Worm (Caenorhabditis elegans) whole organism, L1 larva: Measurements from ENCODE around the gene sra-8.

Source experiments
- F16B12.6 ChIP-seq: fragments of 150-350 bp; optimal IDR thresholded peaks from 2 replicates; lab custom pipeline; 2014; ENCODE audit warnings: missing biosample characterization, missing genetic modification characterization
- Y116A8C.19 ChIP-seq: sonication (generic microtip); optimal IDR thresholded peaks from 2 replicates; lab custom pipeline; 2016; ENCODE audit warnings: missing compliant biosample characterization, missing genetic modification characterization, borderline replicate concordance
- alr-1 ChIP-seq: fragments of 200-800 bp; sonication (Bioruptor generic); optimal IDR thresholded peaks from 2 replicates; lab custom pipeline; 2018; ENCODE audit warnings: borderline replicate concordance, mild to moderate bottlenecking, missing genetic modification characterization, missing compliant biosample characterization
- ama-1 ChIP-seq: fragments of 150-350 bp; optimal IDR thresholded peaks from 2 replicates; lab custom pipeline; 2014
- dsc-1 ChIP-seq: sonication (generic microtip); optimal IDR thresholded peaks from 2 replicates; lab custom pipeline; 2016; ENCODE audit warnings: mild to moderate bottlenecking, missing genetic modification characterization, missing compliant biosample characterization
- efl-3 ChIP-seq: fragments of 200-800 bp; sonication (Bioruptor generic); optimal IDR thresholded peaks from 2 replicates; lab custom pipeline; 2018; ENCODE audit warnings: mild to moderate bottlenecking, missing genetic modification characterization, missing compliant biosample characterization
- egl-13 ChIP-seq: sonication (generic microtip); optimal IDR thresholded peaks from 2 replicates; lab custom pipeline; 2016; ENCODE audit warnings: missing genotype, missing genetic modification reagents, missing genetic modification characterization, missing compliant biosample characterization
- egl-27 ChIP-seq, 2 experiments: fragments of 150-350 bp in 1 of 2; sonication (generic microtip); optimal IDR thresholded peaks; 3 replicates each; lab custom pipeline; 2017 to 2018; ENCODE audit warnings: missing biosample characterization in 2 of 2, missing genetic modification characterization in 2 of 2, missing genetic modification reagents in 2 of 2
- elt-2 ChIP-seq: sonication (generic microtip); optimal IDR thresholded peaks from 2 replicates; lab custom pipeline; 2016; ENCODE audit warnings: missing genetic modification characterization, mild to moderate bottlenecking, inconsistent platforms, missing compliant biosample characterization, missing genetic modification reagents
- fkh-10 ChIP-seq: sonication (generic microtip); optimal IDR thresholded peaks from 2 replicates; lab custom pipeline; 2017; ENCODE audit warnings: missing biosample characterization, missing genetic modification reagents, missing genetic modification characterization
- fos-1 ChIP-seq: fragments of 150-350 bp; optimal IDR thresholded peaks from 2 replicates; lab custom pipeline; 2014; ENCODE audit warnings: missing biosample characterization, missing genetic modification characterization
- grh-1 ChIP-seq: fragments of 200-800 bp; sonication (Bioruptor generic); IDR thresholded peaks from 2 replicates; pipeline ENCODE4 v1.3.6; 2022; ENCODE audit warnings: missing genetic modification reagents, missing genetic modification characterization, missing compliant biosample characterization
- hlh-17 ChIP-seq: fragments of 200-800 bp; sonication (Bioruptor generic); optimal IDR thresholded peaks from 2 replicates; lab custom pipeline; 2018; ENCODE audit warnings: missing genetic modification characterization, mild to moderate bottlenecking, missing compliant biosample characterization, moderate library complexity, borderline replicate concordance
- jun-1 ChIP-seq: fragments of 150-350 bp; optimal IDR thresholded peaks from 2 replicates; lab custom pipeline; 2014; ENCODE audit warnings: missing biosample characterization, missing genetic modification reagents, missing genetic modification characterization
- lin-13 ChIP-seq: fragments of 150-350 bp; optimal IDR thresholded peaks from 2 replicates; lab custom pipeline; 2014; ENCODE audit warnings: missing biosample characterization, missing genetic modification reagents, missing genetic modification characterization
- lin-14 ChIP-seq: fragments of 200-800 bp; sonication (Bioruptor generic); optimal IDR thresholded peaks from 2 replicates; lab custom pipeline; 2018; ENCODE audit warnings: mild to moderate bottlenecking, missing genetic modification characterization, moderate library complexity, missing compliant biosample characterization
- lin-39 ChIP-seq: fragments of 150-350 bp; optimal IDR thresholded peaks from 2 replicates; lab custom pipeline; 2014; ENCODE audit warnings: missing biosample characterization, missing genetic modification reagents, missing genetic modification characterization
- lir-3 ChIP-seq: sonication (generic microtip); optimal IDR thresholded peaks from 2 replicates; lab custom pipeline; 2016; ENCODE audit warnings: mild to moderate bottlenecking, missing genetic modification characterization, moderate library complexity, missing compliant biosample characterization; ENCODE audit not compliant: poor library complexity
- lsy-2 ChIP-seq, 2 experiments: fragments of 150-350 bp; optimal IDR thresholded peaks; 2 replicates each; lab custom pipeline; 2014; ENCODE audit warnings: missing biosample characterization in 2 of 2, missing genetic modification characterization in 2 of 2
- mab-9 ChIP-seq: fragments of 200-800 bp; sonication (Bioruptor generic); IDR thresholded peaks from 2 replicates; pipeline ENCODE4 v1.3.6; 2022; ENCODE audit warnings: missing genetic modification reagents, missing genetic modification characterization, missing compliant biosample characterization
- mep-1 ChIP-seq: fragments of 150-350 bp; optimal IDR thresholded peaks from 2 replicates; lab custom pipeline; 2014; ENCODE audit warnings: missing biosample characterization, missing genetic modification characterization
- nhr-11 ChIP-seq: fragments of 150-350 bp; optimal IDR thresholded peaks from 2 replicates; lab custom pipeline; 2014; ENCODE audit warnings: missing biosample characterization, missing genetic modification characterization
- nhr-19 ChIP-seq: fragments of 200-800 bp; sonication (Bioruptor generic); conservative IDR thresholded peaks from 2 replicates; pipeline ENCODE4 v1.3.6; 2022; ENCODE audit warnings: missing genetic modification characterization, missing compliant biosample characterization
- nhr-20 ChIP-seq: sonication (generic microtip); optimal IDR thresholded peaks from 2 replicates; lab custom pipeline; 2016; ENCODE audit warnings: mild to moderate bottlenecking, missing genetic modification characterization, missing compliant biosample characterization
- nhr-237 ChIP-seq: fragments of 150-350 bp; optimal IDR thresholded peaks from 2 replicates; lab custom pipeline; 2014; ENCODE audit warnings: missing biosample characterization, missing genetic modification characterization
- nhr-71 ChIP-seq: sonication (generic microtip); optimal IDR thresholded peaks from 2 replicates; lab custom pipeline; 2016; ENCODE audit warnings: mild to moderate bottlenecking, missing genetic modification characterization, moderate library complexity, missing compliant biosample characterization
- nhr-76 ChIP-seq: sonication (generic microtip); optimal IDR thresholded peaks from 2 replicates; lab custom pipeline; 2017; ENCODE audit warnings: missing biosample characterization, missing genetic modification characterization
- nhr-77 ChIP-seq: fragments of 150-350 bp; optimal IDR thresholded peaks from 2 replicates; lab custom pipeline; 2014; ENCODE audit warnings: missing biosample characterization, missing genetic modification characterization
- nhr-85 ChIP-seq: sonication (generic microtip); peaks from one replicate; lab custom pipeline; 2016; ENCODE audit warnings: missing genetic modification characterization, inconsistent platforms, missing compliant biosample characterization
- nhr-90 ChIP-seq: sonication (generic microtip); optimal IDR thresholded peaks from 2 replicates; lab custom pipeline; 2016; ENCODE audit warnings: mild to moderate bottlenecking, missing genetic modification characterization, missing compliant biosample characterization; ENCODE audit not compliant: poor library complexity
- pag-3 ChIP-seq: sonication (generic microtip); optimal IDR thresholded peaks from 2 replicates; lab custom pipeline; 2017; ENCODE audit warnings: missing genetic modification characterization, mild to moderate bottlenecking, missing compliant biosample characterization, antibody characterized with exemption, borderline replicate concordance; ENCODE audit not compliant: insufficient read depth
- pax-3 ChIP-seq: fragments of 200-800 bp; sonication (Bioruptor generic); optimal IDR thresholded peaks from 2 replicates; lab custom pipeline; 2018; ENCODE audit warnings: mild to moderate bottlenecking, missing genetic modification characterization, moderate library complexity, missing compliant biosample characterization
- rnt-1 ChIP-seq: sonication (generic microtip); optimal IDR thresholded peaks from 2 replicates; lab custom pipeline; 2016; ENCODE audit warnings: mild to moderate bottlenecking, missing genetic modification characterization, moderate library complexity, missing compliant biosample characterization
- skn-1 ChIP-seq: fragments of 150-350 bp; optimal IDR thresholded peaks from 2 replicates; lab custom pipeline; 2014; ENCODE audit warnings: missing biosample characterization, missing genetic modification characterization
- snpc-4 ChIP-seq: fragments of 150-350 bp; optimal IDR thresholded peaks from 2 replicates; lab custom pipeline; 2014; ENCODE audit warnings: missing biosample characterization, missing genetic modification characterization
- snu-23 ChIP-seq: sonication (generic microtip); optimal IDR thresholded peaks from 2 replicates; lab custom pipeline; 2016; ENCODE audit warnings: missing genetic modification characterization, missing compliant biosample characterization
- sup-37 ChIP-seq: fragments of 200-800 bp; sonication (Bioruptor generic); optimal IDR thresholded peaks from 2 replicates; lab custom pipeline; 2018; ENCODE audit warnings: mild to moderate bottlenecking, missing genetic modification characterization, missing compliant biosample characterization
- unc-130 ChIP-seq: fragments of 150-350 bp; optimal IDR thresholded peaks from 2 replicates; lab custom pipeline; 2017; ENCODE audit warnings: missing biosample characterization, missing genetic modification characterization, inconsistent platforms
- zag-1 ChIP-seq: fragments of 150-350 bp; optimal IDR thresholded peaks from 2 replicates; lab custom pipeline; 2014; ENCODE audit warnings: missing biosample characterization, missing genetic modification characterization

sra-8 gene

DNA sequence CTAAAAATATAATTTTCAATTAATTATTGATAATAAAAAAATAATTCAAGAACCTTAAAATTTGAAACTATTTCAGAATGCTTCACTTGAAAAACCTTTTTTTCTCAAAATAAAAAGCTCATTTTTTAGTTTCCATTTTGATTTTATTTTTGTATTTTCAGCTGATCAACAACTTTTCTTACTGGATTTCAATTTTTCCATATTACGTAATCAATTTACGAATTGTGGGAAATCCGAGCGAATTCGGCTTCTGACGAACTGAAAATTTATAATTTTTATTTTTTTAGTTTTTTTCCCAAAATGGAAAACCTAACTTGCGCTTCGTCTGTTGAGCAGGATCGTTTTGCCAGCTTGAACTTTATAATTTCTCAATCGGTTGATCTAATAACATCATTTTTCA, at the start of gene sra-8:
sra-8 (plus strand) TSS at position 301 of the 400 bp plus-strand sequence.
- TF ChIP-seq lin-13 (GFP tag; lab: Kevin White, UChicago) (no peak), nhr-11 (no peak), egl-27 (tag; optimal IDR thresholded peaks at IDR 0.05; lab: Kevin White, UChicago) (no peak), snpc-4 (tag; lab: Kevin White, UChicago) (no peak), unc-130 (tag; lab: Kevin White, UChicago) (no peak), pax-3 (tag; lab: Kevin White, UChicago) (no peak), nhr-90 (tag; lab: Kevin White, UChicago) (no peak)

DNA sequence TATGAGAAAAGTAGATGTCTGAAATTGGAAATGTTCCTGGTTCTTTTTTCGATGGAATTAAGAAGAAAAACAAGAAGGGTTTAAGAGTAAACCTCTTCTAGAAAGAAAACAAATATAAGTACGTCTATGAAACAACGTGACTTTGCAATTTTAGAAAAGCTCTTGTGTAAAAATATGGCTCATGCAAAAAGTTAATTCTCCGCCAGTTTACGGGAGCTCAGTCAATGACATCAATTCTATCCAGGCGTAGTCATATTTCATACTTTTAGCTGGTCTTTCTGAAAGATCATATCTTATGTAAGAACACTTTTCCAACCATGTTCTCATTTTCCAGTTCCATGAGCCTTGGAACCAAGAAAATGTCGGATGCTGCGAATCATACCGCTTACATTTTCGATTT, 47.6 kb upstream of the sra-8 start:
- TF ChIP-seq hlh-17 (GFP tag; lab: Kevin White, UChicago) (no peak), zag-1 (tag; lab: Kevin White, UChicago) (no peak), dsc-1 (tag; lab: Kevin White, UChicago) (no peak), Y116A8C.19 (tag; lab: Kevin White, UChicago) (no peak), egl-27 (tag; optimal IDR thresholded peaks at IDR 0.05; lab: Kevin White, UChicago) (no peak)

DNA sequence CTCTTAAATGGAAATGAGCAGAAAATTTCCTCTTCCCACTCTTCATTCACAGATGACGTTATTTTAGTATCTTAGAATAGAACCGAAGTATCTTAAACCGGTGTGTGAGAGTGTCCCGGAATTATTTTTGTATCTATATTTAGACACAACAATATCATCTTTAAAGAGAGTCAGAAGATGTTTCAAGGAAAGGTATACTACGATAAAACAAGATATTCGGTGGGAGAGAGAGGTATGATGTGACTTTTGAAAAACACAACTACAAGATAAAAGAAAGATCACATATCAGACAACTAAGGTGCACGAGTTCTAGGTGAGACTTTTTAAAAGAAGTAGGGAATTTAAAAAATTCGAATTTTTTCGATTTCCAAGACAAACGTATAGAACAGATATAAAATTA, 46.9 kb upstream of the sra-8 start:
- TF ChIP-seq sup-37 (GFP tag; lab: Kevin White, UChicago) (no peak), nhr-71 (tag; lab: Kevin White, UChicago) (peak; percentile 54), mab-9 (no peak), elt-2 (tag; lab: Kevin White, UChicago) (no peak), skn-1 (no peak), ama-1 (no peak), lin-39 (tag; lab: Kevin White, UChicago) (no peak), lin-14 (GFP tag; lab: Kevin White, UChicago) (peak; percentile 39), F16B12.6 (no peak), fos-1 (no peak), alr-1 (no peak), nhr-77 (tag; lab: Kevin White, UChicago) (no peak), lsy-2 (tag; optimal IDR thresholded peaks at IDR 0.05; lab: Kevin White, UChicago) (peak in 1 of 2 experiments; percentile 24), pag-3 (tag; lab: Kevin White, UChicago) (no peak), snu-23 (GFP tag; lab: Kevin White, UChicago) (no peak), mep-1 (tag; lab: Kevin White, UChicago) (no peak), pax-3 (tag; lab: Kevin White, UChicago) (no peak), nhr-85 (peak; percentile 84), nhr-237 (no peak), nhr-20 (tag; lab: Kevin White, UChicago) (peak; percentile 61), lir-3 (tag; lab: Kevin White, UChicago) (no peak), lin-13 (GFP tag; lab: Kevin White, UChicago) (no peak), nhr-19 (GFP tag; lab: Robert Waterston, UW) (peak; percentile 21; the same call in 1 of the 2 replicates), efl-3 (GFP tag; lab: Kevin White, UChicago) (no peak), grh-1 (GFP tag; lab: Robert Waterston, UW) (no peak), jun-1 (tag; lab: Kevin White, UChicago) (no peak), nhr-76 (tag; lab: Kevin White, UChicago) (no peak), egl-13 (tag; lab: Kevin White, UChicago) (no peak), fkh-10 (GFP tag; lab: Kevin White, UChicago) (no peak), rnt-1 (tag; lab: Kevin White, UChicago) (no peak)
